Fruit fly (Drosophila melanogaster) whole organism, embryonic: ENCODE measurements around the gene BBIP1.

Experiments
- Adf1 ChIP-seq: fragments of 200-800 bp; sonication (Bioruptor generic); IDR thresholded peaks from 2 replicates; pipeline ENCODE4 v1.3.6; 2022; ENCODE audit warnings: missing biosample characterization, missing genetic modification characterization
- CG10147 ChIP-seq: fragments of 200-800 bp; sonication (Bioruptor generic); optimal IDR thresholded peaks from 2 replicates; lab custom pipeline; 2019; ENCODE audit warnings: missing biosample characterization, mild to moderate bottlenecking, missing genetic modification characterization, moderate library complexity
- CG12219 ChIP-seq: fragments of 200-800 bp; sonication (Bioruptor generic); optimal IDR thresholded peaks from 3 replicates; lab custom pipeline; 2018; ENCODE audit warnings: missing biosample characterization, mild to moderate bottlenecking, missing genetic modification characterization
- CG13775 ChIP-seq: fragments of 200-800 bp; sonication (Bioruptor generic); optimal IDR thresholded peaks from 3 replicates; lab custom pipeline; 2017; ENCODE audit warnings: missing biosample characterization, mild to moderate bottlenecking, missing genetic modification characterization
- CG17385 ChIP-seq: fragments of 200-800 bp; sonication (Bioruptor generic); optimal IDR thresholded peaks from 3 replicates; lab custom pipeline; 2018; ENCODE audit warnings: missing biosample characterization, mild to moderate bottlenecking, missing genetic modification characterization
- CG2712 ChIP-seq: fragments of 200-800 bp; optimal IDR thresholded peaks from 3 replicates; lab custom pipeline; 2019; ENCODE audit warnings: missing biosample characterization, mild to moderate bottlenecking, missing genetic modification characterization, moderate library complexity
- CG2875 ChIP-seq: fragments of 200-800 bp; sonication (Bioruptor generic); optimal IDR thresholded peaks from 2 replicates; lab custom pipeline; 2017; ENCODE audit warnings: missing biosample characterization, mild to moderate bottlenecking, missing genetic modification characterization, missing genetic modification reagents
- CG30431 ChIP-seq: fragments of 200-800 bp; sonication (Bioruptor generic); optimal IDR thresholded peaks from 2 replicates; lab custom pipeline; 2017; ENCODE audit warnings: missing biosample characterization, missing genetic modification characterization
- CG3163 ChIP-seq: fragments of 200-800 bp; sonication (Bioruptor generic); optimal IDR thresholded peaks from 3 replicates; lab custom pipeline; 2016; ENCODE audit warnings: missing biosample characterization, missing genetic modification characterization
- CG32772 ChIP-seq: fragments of 200-800 bp; sonication (Bioruptor generic); IDR thresholded peaks from 2 replicates; pipeline ENCODE4 v1.3.6; 2022; ENCODE audit warnings: missing biosample characterization, missing genetic modification characterization
- CG3838 ChIP-seq: fragments of 200-800 bp; sonication (Bioruptor generic); optimal IDR thresholded peaks from 3 replicates; lab custom pipeline; 2016; ENCODE audit warnings: missing biosample characterization, missing genetic modification characterization
- CG42726 ChIP-seq: fragments of 200-800 bp; sonication (Bioruptor generic); IDR thresholded peaks from 2 replicates; pipeline ENCODE4 v1.3.6; 2022; ENCODE audit warnings: missing biosample characterization, missing genetic modification characterization; ENCODE audit not compliant: partially characterized antibody
- CG4328 ChIP-seq: fragments of 200-800 bp; sonication (Bioruptor generic); optimal IDR thresholded peaks from 3 replicates; lab custom pipeline; 2017; ENCODE audit warnings: missing biosample characterization, missing genetic modification reagents, missing genetic modification characterization
- CG43689 ChIP-seq: fragments of 200-800 bp; sonication (Bioruptor generic); IDR thresholded peaks from 2 replicates; pipeline ENCODE4 v1.3.6; 2022; ENCODE audit warnings: missing biosample characterization, missing genetic modification characterization
- CG4730 ChIP-seq: fragments of 200-800 bp; sonication (Bioruptor generic); IDR thresholded peaks from 2 replicates; pipeline ENCODE4 v1.3.6; 2022; ENCODE audit warnings: missing biosample characterization, missing genetic modification characterization
- CG6254 ChIP-seq: fragments of 200-800 bp; sonication (Bioruptor generic); optimal IDR thresholded peaks from 3 replicates; lab custom pipeline; 2017; ENCODE audit warnings: mild to moderate bottlenecking, missing biosample characterization, missing genetic modification reagents, missing genetic modification characterization
- CG6765 ChIP-seq: fragments of 200-800 bp; sonication (Bioruptor generic); optimal IDR thresholded peaks from 3 replicates; lab custom pipeline; 2017; ENCODE audit warnings: missing biosample characterization, mild to moderate bottlenecking, missing genetic modification characterization
- CG6813 ChIP-seq: fragments of 200-800 bp; sonication (Bioruptor generic); optimal IDR thresholded peaks from 2 replicates; lab custom pipeline; 2017; ENCODE audit warnings: missing biosample characterization, missing genetic modification characterization, mild to moderate bottlenecking, moderate library complexity, missing genetic modification reagents
- CG7963 ChIP-seq: fragments of 200-800 bp; sonication (Bioruptor generic); IDR thresholded peaks from 3 replicates; pipeline ENCODE4 v1.3.6; 2022; ENCODE audit warnings: missing biosample characterization, missing genetic modification characterization; ENCODE audit not compliant: partially characterized antibody
- CG9215 ChIP-seq: fragments of 200-800 bp; sonication (Bioruptor generic); IDR thresholded peaks from 2 replicates; pipeline ENCODE4 v1.3.6; 2022; ENCODE audit warnings: missing biosample characterization, missing genetic modification characterization
- CG9727 ChIP-seq: fragments of 200-800 bp; sonication (Bioruptor generic); optimal IDR thresholded peaks from 3 replicates; lab custom pipeline; 2017; ENCODE audit warnings: missing biosample characterization, mild to moderate bottlenecking, missing genetic modification characterization
- CG9932 ChIP-seq: fragments of 200-800 bp; sonication (Bioruptor generic); IDR thresholded peaks from 2 replicates; pipeline ENCODE4 v1.3.6; 2022; ENCODE audit warnings: missing biosample characterization, missing genetic modification characterization
- Dad ChIP-seq: fragments of 200-800 bp; sonication (Bioruptor generic); optimal IDR thresholded peaks from 3 replicates; lab custom pipeline; 2016; ENCODE audit warnings: missing biosample characterization, missing genetic modification characterization
- Dll ChIP-seq: fragments of 200-800 bp; sonication (Bioruptor generic); IDR thresholded peaks from 4 replicates; pipeline ENCODE4 v1.3.6; 2022; ENCODE audit warnings: missing biosample characterization, missing genetic modification characterization; ENCODE audit not compliant: partially characterized antibody
- H15 ChIP-seq: fragments of 200-800 bp; sonication (Bioruptor generic); IDR thresholded peaks from 3 replicates; pipeline ENCODE4 v1.3.6; 2022; ENCODE audit warnings: missing biosample characterization, missing genetic modification characterization
- HmgZ ChIP-seq: fragments of 200-800 bp; sonication (Bioruptor generic); optimal IDR thresholded peaks from 2 replicates; lab custom pipeline; 2018; ENCODE audit warnings: missing biosample characterization, mild to moderate bottlenecking, missing genetic modification characterization
- Hr39 ChIP-seq: fragments of >200 bp; optimal IDR thresholded peaks from 2 replicates; lab custom pipeline; 2017
- Hsf ChIP-seq: fragments of 200-800 bp; sonication (Bioruptor generic); optimal IDR thresholded peaks from 3 replicates; lab custom pipeline; 2016; ENCODE audit warnings: missing biosample characterization, missing genetic modification characterization
- Optix ChIP-seq: fragments of 200-800 bp; sonication (Bioruptor generic); IDR thresholded peaks from 3 replicates; pipeline ENCODE4 v1.3.6; 2022; ENCODE audit warnings: missing biosample characterization, missing genetic modification characterization
- PHDP ChIP-seq: fragments of 200-800 bp; sonication (Bioruptor generic); optimal IDR thresholded peaks from 3 replicates; lab custom pipeline; 2018; ENCODE audit warnings: missing biosample characterization, mild to moderate bottlenecking, missing genetic modification characterization, moderate library complexity
- Sin3A ChIP-seq: fragments of >200 bp; optimal IDR thresholded peaks from 2 replicates; lab custom pipeline; 2018
- Xbp1 ChIP-seq: fragments of 200-800 bp; sonication (Bioruptor generic); optimal IDR thresholded peaks from 3 replicates; lab custom pipeline; 2016; ENCODE audit warnings: missing biosample characterization, mild to moderate bottlenecking, missing genetic modification characterization
- ap ChIP-seq: fragments of 200-800 bp; sonication (Bioruptor generic); IDR thresholded peaks from 2 replicates; pipeline ENCODE4 v1.3.6; 2022; ENCODE audit warnings: missing biosample characterization, missing genetic modification characterization
- az2 ChIP-seq: fragments of 200-800 bp; sonication (Bioruptor generic); optimal IDR thresholded peaks from 3 replicates; lab custom pipeline; 2016; ENCODE audit warnings: missing biosample characterization, missing genetic modification characterization
- bcd ChIP-seq: fragments of 200-800 bp; sonication (Bioruptor generic); optimal IDR thresholded peaks from 2 replicates; lab custom pipeline; 2017; ENCODE audit warnings: missing biosample characterization, mild to moderate bottlenecking, missing genetic modification characterization
- br ChIP-seq: fragments of >200 bp; optimal IDR thresholded peaks from 2 replicates; lab custom pipeline; 2017
- jing ChIP-seq: fragments of 200-800 bp; sonication (Bioruptor generic); optimal IDR thresholded peaks from 2 replicates; lab custom pipeline; 2018; ENCODE audit warnings: missing biosample characterization, mild to moderate bottlenecking, missing genetic modification characterization
- ken ChIP-seq: fragments of 200-800 bp; sonication (Bioruptor generic); IDR thresholded peaks from 3 replicates; pipeline ENCODE4 v1.3.6; 2022; ENCODE audit warnings: missing biosample characterization, missing genetic modification characterization
- kni ChIP-seq: fragments of 200-800 bp; sonication (Bioruptor generic); optimal IDR thresholded peaks from 3 replicates; lab custom pipeline; 2017; ENCODE audit warnings: mild to moderate bottlenecking, missing biosample characterization, missing genetic modification reagents, missing genetic modification characterization
- lab ChIP-seq: fragments of 200-800 bp; sonication (Bioruptor generic); optimal IDR thresholded peaks from 3 replicates; lab custom pipeline; 2017; ENCODE audit warnings: missing biosample characterization, missing genetic modification characterization, mild to moderate bottlenecking, moderate library complexity, missing genetic modification reagents
- lilli ChIP-seq: fragments of 200-800 bp; sonication (Bioruptor generic); optimal IDR thresholded peaks from 3 replicates; lab custom pipeline; 2016; ENCODE audit warnings: missing biosample characterization, missing genetic modification characterization
- mld ChIP-seq: fragments of 200-800 bp; sonication (Bioruptor generic); IDR thresholded peaks from 3 replicates; pipeline ENCODE4 v1.3.6; 2022; ENCODE audit warnings: missing biosample characterization, missing genetic modification characterization; ENCODE audit not compliant: partially characterized antibody
- nerfin-2 ChIP-seq: fragments of 200-800 bp; sonication (Bioruptor generic); IDR thresholded peaks from 2 replicates; pipeline ENCODE4 v1.3.6; 2022; ENCODE audit warnings: missing biosample characterization, missing genetic modification characterization; ENCODE audit not compliant: partially characterized antibody
- ranshi ChIP-seq: fragments of 200-800 bp; sonication (Bioruptor generic); IDR thresholded peaks from 2 replicates; pipeline ENCODE4 v1.3.6; 2022; ENCODE audit warnings: missing biosample characterization, missing genetic modification characterization
- sisA ChIP-seq: fragments of 200-800 bp; sonication (Bioruptor generic); IDR thresholded peaks from 2 replicates; pipeline ENCODE4 v1.3.6; 2022; ENCODE audit warnings: missing biosample characterization, missing genetic modification characterization
- slbo ChIP-seq: fragments of 200-800 bp; sonication (Bioruptor generic); IDR thresholded peaks from 2 replicates; pipeline ENCODE4 v1.3.6; 2022; ENCODE audit warnings: missing biosample characterization, missing genetic modification characterization
- slou ChIP-seq: fragments of 200-800 bp; sonication (Bioruptor generic); optimal IDR thresholded peaks from 3 replicates; lab custom pipeline; 2016; ENCODE audit warnings: missing biosample characterization, missing genetic modification characterization
- sob ChIP-seq: fragments of 200-800 bp; sonication (Bioruptor generic); IDR thresholded peaks from 2 replicates; pipeline ENCODE4 v1.3.6; 2022; ENCODE audit warnings: missing biosample characterization, missing genetic modification characterization
- ssp ChIP-seq: fragments of 200-800 bp; sonication (Bioruptor generic); IDR thresholded peaks from 2 replicates; pipeline ENCODE4 v1.3.6; 2022; ENCODE audit warnings: missing biosample characterization, missing genetic modification characterization
- vfl ChIP-seq: fragments of 200-800 bp; sonication (Bioruptor generic); optimal IDR thresholded peaks from 2 replicates; lab custom pipeline; 2016; ENCODE audit warnings: missing biosample characterization, missing genetic modification characterization
- vnd ChIP-seq: fragments of 200-800 bp; sonication (Bioruptor generic); IDR thresholded peaks from 3 replicates; pipeline ENCODE4 v1.3.6; 2022; ENCODE audit warnings: missing biosample characterization, missing genetic modification characterization; ENCODE audit not compliant: partially characterized antibody
- yki ChIP-seq: fragments of >200 bp; optimal IDR thresholded peaks from 3 replicates; lab custom pipeline; 2018

The BBIP1 gene

dm6 chr3R:9393542-9394025, 10.6 kb upstream of the BBIP1 start (continued):
- TF ChIP-seq CG2712 (tag; lab: Kevin White, UChicago), result peak; percentile 89
- no peak for TF ChIP-seq Hr39
- no peak for TF ChIP-seq yki (lab: Kevin White, UChicago)
- peak; percentile 73 for TF ChIP-seq CG12219 (GFP tag; lab: Kevin White, UChicago)
- peak; percentile 57; the same call in 1 of the 2 replicates for TF ChIP-seq ranshi (GFP tag; lab: Robert Waterston, UW)
- TF ChIP-seq sisA (GFP tag; lab: Robert Waterston, UW), result peak; percentile 58
- peak; percentile 49 for TF ChIP-seq Hsf (GFP tag; lab: Kevin White, UChicago)
- TF ChIP-seq az2 (GFP tag; lab: Kevin White, UChicago), result peak; percentile 70
- TF ChIP-seq Sin3A (lab: Kevin White, UChicago), result no peak
- TF ChIP-seq lab (GFP tag; lab: Kevin White, UChicago), result peak; percentile 84
- no peak for TF ChIP-seq CG43689
- no peak for TF ChIP-seq slbo (GFP tag; lab: Robert Waterston, UW)
- TF ChIP-seq CG3163 (GFP tag; lab: Kevin White, UChicago), result no peak
- no peak for TF ChIP-seq br (lab: Kevin White, UChicago)
- TF ChIP-seq CG10147, result peak; percentile 58
- 0 out of 3 replicates have a peak, but pooled peaks have one; percentile 35 for TF ChIP-seq Optix (GFP tag; lab: Robert Waterston, UW)
- peak; percentile 20 for TF ChIP-seq slou (GFP tag; lab: Kevin White, UChicago)
- TF ChIP-seq sob (GFP tag; lab: Robert Waterston, UW), result peak; percentile 72
- peak; percentile 44 for TF ChIP-seq CG4328 (GFP tag; lab: Kevin White, UChicago)
- TF ChIP-seq CG17385 (GFP tag; lab: Kevin White, UChicago), result peak; percentile 76
- TF ChIP-seq HmgZ, result peak; percentile 48
- TF ChIP-seq CG3838 (GFP tag; lab: Kevin White, UChicago), result peak; percentile 15
- TF ChIP-seq CG42726 (GFP tag; lab: Robert Waterston, UW), result no peak
- no peak for TF ChIP-seq vfl
- no peak for TF ChIP-seq vnd
- peak; percentile 49; the same call in 1 of the 2 replicates for TF ChIP-seq CG32772 (GFP tag; lab: Robert Waterston, UW)
- TF ChIP-seq ap, result no peak; the same call in 1 of the 2 replicates
- TF ChIP-seq CG7963 (GFP tag; lab: Robert Waterston, UW), result no peak
- TF ChIP-seq CG6765 (GFP tag; lab: Kevin White, UChicago), result peak; percentile 20
- peak; percentile 82 for TF ChIP-seq CG9727
- peak; percentile 59 for TF ChIP-seq jing (GFP tag; lab: Kevin White, UChicago)
- TF ChIP-seq CG9932, result peak; percentile 15; the same call in 1 of the 2 replicates
- TF ChIP-seq CG2875, result peak; percentile 70
- peak; percentile 29 for TF ChIP-seq CG30431
- peak; percentile 67 for TF ChIP-seq CG13775 (GFP tag; lab: Kevin White, UChicago)
- TF ChIP-seq Dll (GFP tag; lab: Robert Waterston, UW), result no peak
- peak; percentile 66; the same call in 2 of the 3 replicates for TF ChIP-seq ken
- no peak for TF ChIP-seq mld (GFP tag; lab: Robert Waterston, UW)
- no peak for TF ChIP-seq lilli
- peak; percentile 39; the same call in 1 of the 2 replicates for TF ChIP-seq ssp (GFP tag; lab: Robert Waterston, UW)
- peak; percentile 49; the same call in 1 of the 2 replicates for TF ChIP-seq CG4730 (GFP tag; lab: Robert Waterston, UW)
- no peak for TF ChIP-seq nerfin-2
- peak; percentile 17 for TF ChIP-seq Dad (GFP tag; lab: Kevin White, UChicago)
- peak; percentile 89 for TF ChIP-seq kni (GFP tag; lab: Kevin White, UChicago)
- TF ChIP-seq H15 (GFP tag; lab: Robert Waterston, UW), result peak; percentile 70; the same call in 2 of the 3 replicates
- no peak for TF ChIP-seq CG9215
- peak; percentile 79 for TF ChIP-seq PHDP
- TF ChIP-seq CG6254, result peak; percentile 77
- TF ChIP-seq bcd (GFP tag; lab: Kevin White, UChicago), result peak; percentile 53
- peak; percentile 57 for TF ChIP-seq Xbp1 (GFP tag; lab: Kevin White, UChicago)
- TF ChIP-seq Adf1, result no peak
- TF ChIP-seq CG6813, result peak; percentile 85
